Fruit fly (Drosophila melanogaster) whole organism, embryonic: ENCODE measurements around the gene CG13449.

Source experiments
- ATbp ChIP-seq: fragments of 200-800 bp; sonication (Bioruptor generic); optimal IDR thresholded peaks from 2 replicates; lab custom pipeline; 2017; ENCODE audit warnings: missing biosample characterization, mild to moderate bottlenecking, missing genetic modification characterization, missing genetic modification reagents
- Awh ChIP-seq: fragments of 200-800 bp; sonication (Bioruptor generic); IDR thresholded peaks from 2 replicates; pipeline ENCODE4, ENCODE4 v1.3.6; 2022; ENCODE audit warnings: missing biosample characterization, missing genetic modification characterization
- Blimp-1 ChIP-seq: fragments of 200-800 bp; sonication (Bioruptor generic); optimal IDR thresholded peaks from 3 replicates; lab custom pipeline; 2018; ENCODE audit warnings: missing biosample characterization, missing genetic modification characterization, mild to moderate bottlenecking, moderate library complexity, missing genetic modification reagents
- CG10565 ChIP-seq: fragments of 200-800 bp; sonication (Bioruptor generic); optimal IDR thresholded peaks from 3 replicates; lab custom pipeline; 2016; ENCODE audit warnings: missing biosample characterization, mild to moderate bottlenecking, missing genetic modification characterization
- CG11696 ChIP-seq: fragments of 200-800 bp; sonication (Bioruptor generic); IDR thresholded peaks from 2 replicates; pipeline ENCODE4 v1.3.6; 2022; ENCODE audit warnings: missing biosample characterization, missing genetic modification characterization
- CG12299 ChIP-seq: fragments of 200-800 bp; sonication (Bioruptor generic); optimal IDR thresholded peaks from 2 replicates; lab custom pipeline; 2018; ENCODE audit warnings: missing biosample characterization, mild to moderate bottlenecking, missing genetic modification characterization
- CG1233 ChIP-seq: fragments of 200-800 bp; sonication (Bioruptor generic); optimal IDR thresholded peaks from 4 replicates; lab custom pipeline; 2018; ENCODE audit warnings: missing biosample characterization, mild to moderate bottlenecking, missing genetic modification characterization
- CG13296 ChIP-seq: fragments of 200-800 bp; sonication (Bioruptor generic); optimal IDR thresholded peaks from 3 replicates; lab custom pipeline; 2018; ENCODE audit warnings: missing biosample characterization, mild to moderate bottlenecking, missing genetic modification characterization
- CG14014 ChIP-seq: fragments of 200-800 bp; sonication (Bioruptor generic); IDR thresholded peaks from 2 replicates; pipeline ENCODE4 v1.3.6; 2022; ENCODE audit warnings: missing biosample characterization, missing genetic modification characterization
- CG17328 ChIP-seq: fragments of 200-800 bp; sonication (Bioruptor generic); IDR thresholded peaks from 2 replicates; pipeline ENCODE4 v1.3.6; 2022; ENCODE audit warnings: missing biosample characterization, missing genetic modification characterization
- CG18262 ChIP-seq: fragments of 200-800 bp; optimal IDR thresholded peaks from 3 replicates; lab custom pipeline; 2019; ENCODE audit warnings: missing biosample characterization, mild to moderate bottlenecking, missing genetic modification characterization, moderate library complexity
- CG18619 ChIP-seq: fragments of 200-800 bp; sonication (Bioruptor generic); optimal IDR thresholded peaks from 3 replicates; lab custom pipeline; 2017; ENCODE audit warnings: missing biosample characterization, mild to moderate bottlenecking, missing genetic modification characterization
- CG30431 ChIP-seq: fragments of 200-800 bp; sonication (Bioruptor generic); optimal IDR thresholded peaks from 2 replicates; lab custom pipeline; 2017; ENCODE audit warnings: missing biosample characterization, missing genetic modification characterization
- CG31224 ChIP-seq: fragments of 200-800 bp; sonication (Bioruptor generic); IDR thresholded peaks from 2 replicates; pipeline ENCODE4 v1.3.6; 2022; ENCODE audit warnings: missing biosample characterization, missing genetic modification characterization
- CG4424 ChIP-seq: fragments of 200-800 bp; sonication (Bioruptor generic); optimal IDR thresholded peaks from 3 replicates; lab custom pipeline; 2016; ENCODE audit warnings: missing biosample characterization, missing genetic modification characterization
- CG6272 ChIP-seq: fragments of 200-800 bp; sonication (Bioruptor generic); IDR thresholded peaks from 2 replicates; pipeline ENCODE4 v1.3.6; 2022; ENCODE audit warnings: missing biosample characterization, missing genetic modification characterization
- CG7963 ChIP-seq: fragments of 200-800 bp; sonication (Bioruptor generic); IDR thresholded peaks from 3 replicates; pipeline ENCODE4 v1.3.6; 2022; ENCODE audit warnings: missing biosample characterization, missing genetic modification characterization; ENCODE audit not compliant: partially characterized antibody
- CG9727 ChIP-seq: fragments of 200-800 bp; sonication (Bioruptor generic); optimal IDR thresholded peaks from 3 replicates; lab custom pipeline; 2017; ENCODE audit warnings: missing biosample characterization, mild to moderate bottlenecking, missing genetic modification characterization
- Camta ChIP-seq: fragments of 200-800 bp; sonication (Bioruptor generic); optimal IDR thresholded peaks from 2 replicates; lab custom pipeline; 2016; ENCODE audit warnings: missing biosample characterization, missing genetic modification characterization
- Chrac-16 ChIP-seq: fragments of 200-800 bp; sonication (Bioruptor generic); optimal IDR thresholded peaks from 3 replicates; lab custom pipeline; 2016; ENCODE audit warnings: missing biosample characterization, missing genetic modification characterization
- CoRest ChIP-seq: fragments of 200-800 bp; sonication (Bioruptor generic); optimal IDR thresholded peaks from 3 replicates; lab custom pipeline; 2018; ENCODE audit warnings: missing biosample characterization, mild to moderate bottlenecking, missing genetic modification characterization, moderate library complexity
- Drgx ChIP-seq: fragments of 200-800 bp; sonication (Bioruptor generic); IDR thresholded peaks from 2 replicates; pipeline ENCODE4 v1.3.6; 2022; ENCODE audit warnings: missing biosample characterization, missing genetic modification characterization
- Eip74EF ChIP-seq, 2 experiments: fragments of 200-800 bp in 1 of 2; fragments of >200 bp in 1 of 2; sonication (Bioruptor generic) in 1 of 2; optimal IDR thresholded peaks; 2 replicates each; lab custom pipeline; 2017 to 2019; ENCODE audit warnings: missing biosample characterization in 2 of 2, missing genetic modification characterization in 2 of 2, mild to moderate bottlenecking in 1 of 2, moderate library complexity in 1 of 2
- Fer3 ChIP-seq: fragments of 200-800 bp; sonication (Bioruptor generic); optimal IDR thresholded peaks from 2 replicates; lab custom pipeline; 2018; ENCODE audit warnings: missing biosample characterization, mild to moderate bottlenecking, missing genetic modification characterization, moderate library complexity
- HLH54F ChIP-seq: fragments of 200-800 bp; sonication (Bioruptor generic); optimal IDR thresholded peaks from 3 replicates; lab custom pipeline; 2016; ENCODE audit warnings: missing biosample characterization, missing genetic modification characterization
- Lim3 ChIP-seq: fragments of 200-800 bp; sonication (Bioruptor generic); IDR thresholded peaks from 2 replicates; pipeline ENCODE4 v1.3.6; 2022; ENCODE audit warnings: missing biosample characterization, missing genetic modification characterization
- Meics ChIP-seq: fragments of 200-800 bp; sonication (Bioruptor generic); optimal IDR thresholded peaks from 2 replicates; lab custom pipeline; 2017; ENCODE audit warnings: missing biosample characterization, mild to moderate bottlenecking, missing genetic modification characterization
- Ptx1 ChIP-seq: fragments of 200-800 bp; sonication (Bioruptor generic); IDR thresholded peaks from 2 replicates; pipeline ENCODE4 v1.3.6; 2022; ENCODE audit warnings: missing biosample characterization, missing genetic modification characterization
- Rfx ChIP-seq: fragments of 200-800 bp; sonication (Bioruptor generic); IDR thresholded peaks from 2 replicates; pipeline ENCODE4 v1.3.6; 2022; ENCODE audit warnings: missing biosample characterization, missing genetic modification characterization
- Scr ChIP-seq: fragments of 200-800 bp; sonication (Bioruptor generic); IDR thresholded peaks from 2 replicates; pipeline ENCODE4 v1.3.6; 2022; ENCODE audit warnings: missing biosample characterization, missing genetic modification characterization; ENCODE audit not compliant: partially characterized antibody
- ara ChIP-seq: fragments of 200-800 bp; sonication (Bioruptor generic); IDR thresholded peaks from 2 replicates; pipeline ENCODE4 v1.3.6; 2022; ENCODE audit warnings: missing biosample characterization, missing genetic modification characterization
- bcd ChIP-seq: fragments of 200-800 bp; sonication (Bioruptor generic); optimal IDR thresholded peaks from 2 replicates; lab custom pipeline; 2017; ENCODE audit warnings: missing biosample characterization, mild to moderate bottlenecking, missing genetic modification characterization
- bsh ChIP-seq, 2 experiments: fragments of 200-800 bp; sonication (Bioruptor generic); optimal IDR thresholded peaks; 2 replicates each; lab custom pipeline; 2017 to 2018; ENCODE audit warnings: mild to moderate bottlenecking in 2 of 2, missing biosample characterization in 2 of 2, missing genetic modification characterization in 2 of 2, moderate library complexity in 1 of 2
- chif ChIP-seq, 2 experiments: fragments of 200-800 bp; sonication (Bioruptor generic); optimal IDR thresholded peaks; 3 replicates each; lab custom pipeline; 2016; ENCODE audit warnings: missing biosample characterization in 2 of 2, missing genetic modification characterization in 2 of 2
- crc ChIP-seq: fragments of 200-800 bp; sonication (Bioruptor generic); optimal IDR thresholded peaks from 2 replicates; lab custom pipeline; 2016; ENCODE audit warnings: missing biosample characterization, missing genetic modification characterization
- dmrt11E ChIP-seq: fragments of 200-800 bp; sonication (Bioruptor generic); optimal IDR thresholded peaks from 3 replicates; lab custom pipeline; 2018; ENCODE audit warnings: missing biosample characterization, mild to moderate bottlenecking, missing genetic modification characterization, moderate library complexity
- ewg ChIP-seq: fragments of 200-800 bp; sonication (Bioruptor generic); optimal IDR thresholded peaks from 3 replicates; lab custom pipeline; 2017; ENCODE audit warnings: mild to moderate bottlenecking, missing biosample characterization, missing genetic modification reagents, missing genetic modification characterization
- fd3F ChIP-seq: fragments of 200-800 bp; sonication (Bioruptor generic); optimal IDR thresholded peaks from 2 replicates; lab custom pipeline; 2018; ENCODE audit warnings: missing biosample characterization, mild to moderate bottlenecking, missing genetic modification characterization, moderate library complexity
- fd64A ChIP-seq: fragments of 200-800 bp; sonication (Bioruptor generic); optimal IDR thresholded peaks from 3 replicates; lab custom pipeline; 2018; ENCODE audit warnings: missing biosample characterization, mild to moderate bottlenecking, missing genetic modification characterization
- grau ChIP-seq: fragments of 200-800 bp; optimal IDR thresholded peaks from 3 replicates; lab custom pipeline; 2019; ENCODE audit warnings: missing biosample characterization, mild to moderate bottlenecking, missing genetic modification characterization, moderate library complexity
- hb ChIP-seq: fragments of 200-800 bp; sonication (Bioruptor generic); IDR thresholded peaks from 3 replicates; pipeline ENCODE4 v1.3.6; 2022; ENCODE audit warnings: missing biosample characterization, missing genetic modification characterization; ENCODE audit not compliant: partially characterized antibody
- jigr1 ChIP-seq: fragments of 200-800 bp; sonication (Bioruptor generic); IDR thresholded peaks from 3 replicates; pipeline ENCODE4 v1.3.6; 2022; ENCODE audit warnings: missing biosample characterization, missing genetic modification characterization
- nau ChIP-seq: fragments of 200-800 bp; sonication (Bioruptor generic); optimal IDR thresholded peaks from 3 replicates; lab custom pipeline; 2017; ENCODE audit warnings: missing biosample characterization, mild to moderate bottlenecking, missing genetic modification characterization, missing genetic modification reagents
- odd ChIP-seq: fragments of 200-800 bp; sonication (Bioruptor generic); optimal IDR thresholded peaks from 2 replicates; lab custom pipeline; 2017; ENCODE audit warnings: missing biosample characterization, mild to moderate bottlenecking, missing genetic modification characterization
- phol ChIP-seq: fragments of 200-800 bp; sonication (Bioruptor generic); optimal IDR thresholded peaks from 3 replicates; lab custom pipeline; 2018; ENCODE audit warnings: missing biosample characterization, mild to moderate bottlenecking, missing genetic modification characterization, moderate library complexity
- salm ChIP-seq: fragments of 200-800 bp; sonication (Bioruptor generic); optimal IDR thresholded peaks from 2 replicates; lab custom pipeline; 2018; ENCODE audit warnings: missing biosample characterization, mild to moderate bottlenecking, missing genetic modification characterization
- shn ChIP-seq: fragments of 200-800 bp; sonication (Bioruptor generic); optimal IDR thresholded peaks from 3 replicates; lab custom pipeline; 2016; ENCODE audit warnings: missing biosample characterization, missing genetic modification characterization
- tap ChIP-seq: fragments of 200-800 bp; optimal IDR thresholded peaks from 3 replicates; lab custom pipeline; 2019; ENCODE audit warnings: missing biosample characterization, mild to moderate bottlenecking, missing genetic modification characterization, moderate library complexity

Gene CG13449

DNA sequence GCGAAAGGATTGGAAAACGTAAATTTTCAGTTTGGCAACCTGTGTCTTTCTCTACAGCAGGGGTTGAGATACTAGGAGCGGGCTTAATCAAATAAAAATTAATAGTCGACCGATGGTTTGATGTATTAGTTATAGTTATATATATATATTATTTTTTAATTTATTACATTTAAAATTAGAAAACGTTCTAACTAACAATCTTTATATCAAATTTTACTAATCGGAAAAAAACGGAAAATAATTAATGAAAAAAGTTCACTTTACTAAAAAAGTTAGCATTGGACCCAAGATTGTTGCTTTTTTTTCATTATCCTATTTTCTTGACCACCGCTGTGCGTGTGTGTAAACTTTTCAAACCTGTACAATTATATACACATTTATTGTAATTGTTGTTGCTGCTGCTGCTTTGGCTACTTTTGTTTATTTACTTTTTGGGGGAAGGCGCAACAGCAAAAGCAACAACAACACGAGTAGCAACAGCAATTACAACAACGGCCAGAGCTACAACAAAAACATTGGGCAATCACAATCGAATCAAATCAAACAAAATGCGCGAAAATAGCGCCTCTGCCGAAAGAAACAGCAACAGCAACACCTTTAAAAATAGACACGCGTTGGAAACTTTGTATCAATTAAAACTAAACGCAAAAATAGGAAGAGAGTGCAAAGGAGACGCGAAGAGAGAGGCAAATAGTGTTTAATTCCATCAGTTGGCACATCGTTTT is 19.9 kb downstream of the CG13449 start (continued):
- peak; percentile 81 for TF ChIP-seq CG11696
- peak; percentile 76 for TF ChIP-seq Meics (GFP tag; lab: Kevin White, UChicago)
- peak; percentile 69 for TF ChIP-seq CG9727 (GFP tag; lab: Kevin White, UChicago)
- no peak for TF ChIP-seq CG7963 (GFP tag; lab: Robert Waterston, UW)
- peak; percentile 62 for TF ChIP-seq odd (GFP tag; lab: Kevin White, UChicago)
- peak in 1 of 2 experiments; percentile 53 for TF ChIP-seq bsh (GFP tag; optimal IDR thresholded peaks at IDR 0.05; lab: Kevin White, UChicago)
- TF ChIP-seq jigr1 (GFP tag; lab: Robert Waterston, UW), result no peak
- peak; percentile 78 for TF ChIP-seq grau (tag; lab: Kevin White, UChicago)
- peak; percentile 15 for TF ChIP-seq CG1233
- peak; percentile 64 for TF ChIP-seq Fer3 (tag; lab: Kevin White, UChicago)
- peak; percentile 42 for TF ChIP-seq salm (tag; lab: Kevin White, UChicago)
- no peak for TF ChIP-seq crc (GFP tag; lab: Kevin White, UChicago)
- TF ChIP-seq CG4424, result peak; percentile 20
- TF ChIP-seq CoRest (tag; lab: Kevin White, UChicago), result peak; percentile 76
- TF ChIP-seq Scr (GFP tag; lab: Robert Waterston, UW), result no peak
- peak; percentile 54 for TF ChIP-seq Rfx (GFP tag; lab: Robert Waterston, UW)
- no peak for TF ChIP-seq Camta
- no peak for TF ChIP-seq nau
- peak; percentile 13 for TF ChIP-seq HLH54F (GFP tag; lab: Kevin White, UChicago)
- peak; percentile 54 for TF ChIP-seq bcd (GFP tag; lab: Kevin White, UChicago)
- TF ChIP-seq Ptx1, result peak; percentile 48; the same call in 1 of the 2 replicates
- TF ChIP-seq dmrt11E (tag; lab: Kevin White, UChicago), result peak; percentile 28
- no peak for TF ChIP-seq ara (GFP tag; lab: Robert Waterston, UW)
- no peak for TF ChIP-seq CG30431 (GFP tag; lab: Kevin White, UChicago)
- TF ChIP-seq tap (tag; lab: Kevin White, UChicago), result peak; percentile 64
- peak; percentile 74 for TF ChIP-seq CG13296 (GFP tag; lab: Kevin White, UChicago)
- TF ChIP-seq CG18262, result peak; percentile 74
- TF ChIP-seq Chrac-16, result peak; percentile 6
- TF ChIP-seq Drgx (GFP tag; lab: Robert Waterston, UW), result peak; percentile 56
- TF ChIP-seq fd64A, result peak; percentile 3
- TF ChIP-seq chif (GFP tag; optimal IDR thresholded peaks at IDR 0.05; lab: Kevin White, UChicago), result no peak
- no peak for TF ChIP-seq shn (GFP tag; lab: Kevin White, UChicago)
- peak; percentile 38; the same call in 1 of the 2 replicates for TF ChIP-seq CG17328
- peak; percentile 41 for TF ChIP-seq ATbp (GFP tag; lab: Kevin White, UChicago)
- TF ChIP-seq ewg (GFP tag; lab: Kevin White, UChicago), result peak; percentile 4
- peak; percentile 12; the same call in 1 of the 2 replicates for TF ChIP-seq Awh
- TF ChIP-seq hb (GFP tag; lab: Robert Waterston, UW), result no peak
- TF ChIP-seq CG12299 (tag; lab: Kevin White, UChicago), result peak; percentile 22
- TF ChIP-seq CG10565 (GFP tag; lab: Kevin White, UChicago), result no peak
- TF ChIP-seq CG14014, result peak; percentile 21; the same call in 1 of the 2 replicates
- TF ChIP-seq CG6272 (GFP tag; lab: Robert Waterston, UW), result no peak
- TF ChIP-seq Blimp-1 (GFP tag; lab: Kevin White, UChicago), result peak; percentile 59
- peak in 1 of 2 experiments; percentile 28 for TF ChIP-seq Eip74EF (GFP tag; optimal IDR thresholded peaks at IDR 0.05; lab: Kevin White, UChicago)
- TF ChIP-seq fd3F (GFP tag; lab: Kevin White, UChicago), result peak; percentile 60
- TF ChIP-seq CG31224 (GFP tag; lab: Robert Waterston, UW), result no peak
- TF ChIP-seq Lim3 (GFP tag; lab: Robert Waterston, UW), result no peak
- peak; percentile 68 for TF ChIP-seq CG18619 (GFP tag; lab: Kevin White, UChicago)
- peak; percentile 60 for TF ChIP-seq phol (tag; lab: Kevin White, UChicago)
